Worm (Caenorhabditis elegans) whole organism, L3 larva: ENCODE data around the gene F55G11.6.

Source experiments
- aly-2 ChIP-seq: fragments of 150-350 bp; optimal IDR thresholded peaks from 2 replicates; lab custom pipeline; 2014; ENCODE audit warnings: missing biosample characterization, missing genetic modification characterization
- jun-1 ChIP-seq: fragments of 150-350 bp; optimal IDR thresholded peaks from 2 replicates; lab custom pipeline; 2014; ENCODE audit warnings: missing biosample characterization, missing genetic modification reagents, missing genetic modification characterization

DNA sequence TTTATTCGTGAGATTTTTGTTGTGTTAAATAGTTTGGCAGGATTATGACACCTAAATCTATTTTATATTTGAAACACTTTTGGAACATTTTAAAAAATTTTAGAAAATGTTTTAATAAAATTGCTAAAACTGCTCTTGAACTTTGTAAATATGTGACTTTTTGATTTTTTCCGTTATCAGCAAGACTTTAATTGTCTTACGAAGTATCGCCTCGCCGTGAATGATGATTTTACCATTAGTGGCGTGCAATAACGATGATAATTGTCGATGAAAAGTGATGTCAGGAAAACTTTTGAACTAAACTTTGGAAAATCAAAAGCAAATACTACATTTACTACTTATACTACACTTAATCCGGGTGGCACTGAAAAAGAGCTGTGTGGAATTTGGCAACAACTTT is 37.3 kb upstream of the F55G11.6 start:
- TF ChIP-seq jun-1 (no peak), aly-2 (tag; lab: Kevin White, UChicago) (no peak)
